Fruit fly (Drosophila melanogaster) S2 (cell line): ENCODE results near the gene Sfp23F.

Experiments
- CG8478 ChIP-seq: fragments of >200 bp; optimal IDR thresholded peaks from 2 replicates; lab custom pipeline; 2018
- CTCF ChIP-seq, 2 experiments: fragments of >200 bp; optimal IDR thresholded peaks; 2 replicates each; lab custom pipeline; 2018

Gene Sfp23F

dm6 chr2L:3375611-3376010 is 11.9 kb downstream of the Sfp23F start, which contains the start of gene CG15412:
TSS of gene CG15412 (minus strand) at chr2L:3375711.
- no peak for TF ChIP-seq CG8478
- no peak for TF ChIP-seq CTCF (optimal IDR thresholded peaks at IDR 0.05; lab: Kevin White, UChicago)

- TF ChIP-seq CTCF (optimal IDR thresholded peaks at IDR 0.05; lab: Kevin White, UChicago): peak in 1 of 2 experiments; percentile 7
- TF ChIP-seq CG8478: no peak
Measured at dm6 chr2L:3373242-3373641, 14.3 kb downstream of the Sfp23F start, which contains the start of gene GramD1B. TSS of gene GramD1B (minus strand) at chr2L:3373372.

dm6 chr2L:3372483-3372929 is 15.0 kb downstream of the Sfp23F start:
- TF ChIP-seq CTCF (optimal IDR thresholded peaks at IDR 0.05; lab: Kevin White, UChicago): peak in 1 of 2 experiments; percentile 30
- no peak for TF ChIP-seq CG8478

dm6 chr2L:3371776-3372383 is 15.7 kb downstream of the Sfp23F start:
- TF ChIP-seq CTCF (optimal IDR thresholded peaks at IDR 0.05; lab: Kevin White, UChicago) (no peak), CG8478 (no peak)

dm6 chr2L:3371340-3371739 is 16.2 kb downstream of the Sfp23F start:
- TF ChIP-seq CG8478 (no peak), CTCF (optimal IDR thresholded peaks at IDR 0.05; lab: Kevin White, UChicago) (no peak)

dm6 chr2L:3370920-3371319 is 16.6 kb downstream of the Sfp23F start:
- TF ChIP-seq CTCF (optimal IDR thresholded peaks at IDR 0.05; lab: Kevin White, UChicago) (no peak), CG8478 (no peak)

- TF ChIP-seq CG8478: no peak
- no peak for TF ChIP-seq CTCF (optimal IDR thresholded peaks at IDR 0.05; lab: Kevin White, UChicago)
Measured at dm6 chr2L:3369822-3370221, 17.7 kb downstream of the Sfp23F start.

- TF ChIP-seq CG8478: no peak
- no peak for TF ChIP-seq CTCF (optimal IDR thresholded peaks at IDR 0.05; lab: Kevin White, UChicago)
Measured at dm6 chr2L:3369083-3369653, 18.4 kb downstream of the Sfp23F start.

dm6 chr2L:3368425-3368824 is 19.1 kb downstream of the Sfp23F start:
- TF ChIP-seq CTCF (optimal IDR thresholded peaks at IDR 0.05; lab: Kevin White, UChicago) (no peak), CG8478 (no peak)

dm6 chr2L:3366043-3366679 is 21.4 kb downstream of the Sfp23F start:
- TF ChIP-seq CG8478: no peak
- no peak for TF ChIP-seq CTCF (optimal IDR thresholded peaks at IDR 0.05; lab: Kevin White, UChicago)

- no peak for TF ChIP-seq CG8478
- TF ChIP-seq CTCF (optimal IDR thresholded peaks at IDR 0.05; lab: Kevin White, UChicago): no peak
Measured at dm6 chr2L:3361821-3362220, 25.7 kb downstream of the Sfp23F start.

- no peak for TF ChIP-seq CTCF (optimal IDR thresholded peaks at IDR 0.05; lab: Kevin White, UChicago)
- TF ChIP-seq CG8478: no peak
Measured at dm6 chr2L:3356790-3357696, 30.5 kb downstream of the Sfp23F start, which contains the start of gene CG8838. TSS of gene CG8838 (plus strand) at chr2L:3357646.

- TF ChIP-seq CG8478 (no peak), CTCF (optimal IDR thresholded peaks at IDR 0.05; lab: Kevin White, UChicago) (no peak)
Measured at dm6 chr2L:3356193-3356645, 31.3 kb downstream of the Sfp23F start.

dm6 chr2L:3355791-3356190 is 31.8 kb downstream of the Sfp23F start:
- TF ChIP-seq CTCF (optimal IDR thresholded peaks at IDR 0.05; lab: Kevin White, UChicago) (no peak), CG8478 (no peak)
